Worm (Caenorhabditis elegans) whole organism, L2 larva: ENCODE measurements around the gene xbp-1.

ENCODE experiments used
- alr-1 ChIP-seq: fragments of 150-350 bp; optimal IDR thresholded peaks from 2 replicates; lab custom pipeline; 2014; ENCODE audit warnings: missing biosample characterization, missing genetic modification characterization
- aly-2 ChIP-seq: fragments of 150-350 bp; optimal IDR thresholded peaks from 2 replicates; lab custom pipeline; 2014; ENCODE audit warnings: missing biosample characterization, missing genetic modification characterization
- ama-1 ChIP-seq: fragments of 150-350 bp; optimal IDR thresholded peaks from 2 replicates; lab custom pipeline; 2018; ENCODE audit warnings: inconsistent platforms
- ceh-16 ChIP-seq: fragments of 150-350 bp; optimal IDR thresholded peaks from 2 replicates; lab custom pipeline; 2014; ENCODE audit warnings: missing biosample characterization, missing genetic modification characterization
- ceh-82 ChIP-seq: fragments of 150-350 bp; optimal IDR thresholded peaks from 2 replicates; lab custom pipeline; 2014; ENCODE audit warnings: missing biosample characterization, missing genetic modification characterization
- egl-27 ChIP-seq: sonication (generic microtip); optimal IDR thresholded peaks from 3 replicates; lab custom pipeline; 2017; ENCODE audit warnings: missing biosample characterization, missing genetic modification reagents, missing genetic modification characterization
- elt-3 ChIP-seq: sonication (generic microtip); optimal IDR thresholded peaks from 2 replicates; lab custom pipeline; 2017; ENCODE audit warnings: missing biosample characterization, missing genetic modification characterization
- lin-11 ChIP-seq: fragments of 150-350 bp; sonication (generic microtip); optimal IDR thresholded peaks from 2 replicates; lab custom pipeline; 2014; ENCODE audit warnings: missing biosample characterization, missing genetic modification characterization, inconsistent platforms, mixed read lengths
- nhr-6 ChIP-seq: fragments of 150-350 bp; optimal IDR thresholded peaks from 2 replicates; lab custom pipeline; 2014; ENCODE audit warnings: missing biosample characterization, missing genetic modification characterization
- nhr-77 ChIP-seq: fragments of 150-350 bp; optimal IDR thresholded peaks from 2 replicates; lab custom pipeline; 2014; ENCODE audit warnings: missing biosample characterization, missing genetic modification characterization
- sem-4 ChIP-seq: fragments of 150-350 bp; optimal IDR thresholded peaks from 2 replicates; lab custom pipeline; 2014; ENCODE audit warnings: missing biosample characterization, missing genetic modification reagents, missing genetic modification characterization
- unc-62 ChIP-seq: fragments of 150-350 bp; optimal IDR thresholded peaks from 2 replicates; lab custom pipeline; 2014; ENCODE audit warnings: missing biosample characterization, missing genetic modification reagents, missing genetic modification characterization
- zag-1 ChIP-seq: fragments of 150-350 bp; optimal IDR thresholded peaks from 2 replicates; lab custom pipeline; 2014; ENCODE audit warnings: missing biosample characterization, missing genetic modification characterization
- ztf-4 ChIP-seq: fragments of 150-350 bp; optimal IDR thresholded peaks from 2 replicates; lab custom pipeline; 2014; ENCODE audit warnings: missing biosample characterization, missing genetic modification characterization

DNA sequence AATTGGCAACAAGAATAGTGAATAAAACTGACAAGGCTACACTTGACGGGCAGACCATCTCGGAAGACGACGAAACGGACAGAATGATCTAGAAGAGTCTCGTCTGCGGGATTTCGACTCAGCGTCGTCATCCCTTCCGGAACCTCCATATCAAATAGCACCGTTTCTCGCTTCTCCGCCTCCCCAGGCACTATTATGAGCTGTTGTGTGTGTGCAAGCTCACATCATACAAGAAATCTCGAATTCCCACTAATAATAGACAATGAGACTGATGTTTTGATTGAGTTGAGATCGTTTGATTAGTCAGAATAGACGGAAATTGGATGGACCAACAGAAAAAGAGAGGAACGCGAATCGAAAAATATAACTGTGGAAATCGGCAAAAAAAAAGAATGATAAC lies 3.4 kb upstream of the xbp-1 start, which contains the start of gene spp-28:
- TF ChIP-seq elt-3 (tag; lab: Kevin White, UChicago), result no peak
- TF ChIP-seq aly-2 (tag; lab: Kevin White, UChicago), result no peak
- no peak for TF ChIP-seq alr-1 (tag; lab: Kevin White, UChicago)
- no peak for TF ChIP-seq ama-1 (lab: Kevin White, UChicago)
- TF ChIP-seq zag-1 (tag; lab: Kevin White, UChicago), result no peak
- no peak for TF ChIP-seq ztf-4
- no peak for TF ChIP-seq nhr-77
- no peak for TF ChIP-seq lin-11 (tag; lab: Kevin White, UChicago)
- no peak for TF ChIP-seq ceh-82 (tag; lab: Kevin White, UChicago)
- no peak for TF ChIP-seq nhr-6 (tag; lab: Kevin White, UChicago)
- no peak for TF ChIP-seq egl-27
- no peak for TF ChIP-seq unc-62 (GFP tag; lab: Kevin White, UChicago)
- TF ChIP-seq ceh-16 (tag; lab: Kevin White, UChicago), result no peak
- TF ChIP-seq sem-4, result no peak
